Worm (Caenorhabditis elegans): Measurements from ENCODE around the gene W01A11.1.

Gene W01A11.1

ce11 chrV:6516491-6517304, 17.7 kb downstream of the W01A11.1 start, which contains the start of gene mdh-1:
Gene mdh-1 (minus strand): TSS chrV:6516526.
- TF ChIP-seq nhr-28 (tag; optimal IDR thresholded peaks at IDR 0.05) = peak; percentile 33
- TF ChIP-seq dpl-1 (GFP tag; optimal IDR thresholded peaks at IDR 0.05) = peak; percentile 39
- TF ChIP-seq spr-1 (tag; optimal IDR thresholded peaks at IDR 0.05) = no peak
- TF ChIP-seq daf-16 (GFP tag; optimal IDR thresholded peaks at IDR 0.05) = no peak
- peak; percentile 46 for TF ChIP-seq daf-16 (tag; optimal IDR thresholded peaks at IDR 0.05)
- TF ChIP-seq aha-1 (tag) = peak; percentile 92
- 0 out of 2 replicates have a peak, but pooled peaks have one; percentile 25 for TF ChIP-seq lim-7 (GFP tag; IDR thresholded peaks at IDR 0.05)
- peak; percentile 10 for TF ChIP-seq pqm-1 (tag; optimal IDR thresholded peaks at IDR 0.05)
- no peak for TF ChIP-seq ces-1 (GFP tag; optimal IDR thresholded peaks at IDR 0.05)
- 0 out of 2 replicates have a peak, but pooled peaks have one; percentile 5 for TF ChIP-seq madf-9 (GFP tag; conservative IDR thresholded peaks at IDR 0.05)
- peak; percentile 9 for TF ChIP-seq mes-2 (tag; optimal IDR thresholded peaks at IDR 0.05; ENCODE audit: poor library complexity, severe bottlenecking)
- peak; percentile 12 for TF ChIP-seq mep-1 (tag; optimal IDR thresholded peaks at IDR 0.05)
- peak; percentile 14 for TF ChIP-seq ceh-28 (tag; optimal IDR thresholded peaks at IDR 0.05)
- peak in 1 of 2 experiments; percentile 97 for TF ChIP-seq unc-62 (GFP tag; optimal IDR thresholded peaks at IDR 0.05 in 1 of 2)
- TF ChIP-seq unc-62 (tag; optimal IDR thresholded peaks at IDR 0.05) = no peak
- TF ChIP-seq zfp-3 (GFP tag; conservative IDR thresholded peaks at IDR 0.05) = peak; percentile 13; the same call in 1 of the 2 replicates
- TF ChIP-seq hmg-1.1 (GFP tag; IDR thresholded peaks at IDR 0.05) = no peak; the same call in 1 of the 2 replicates

DNA sequence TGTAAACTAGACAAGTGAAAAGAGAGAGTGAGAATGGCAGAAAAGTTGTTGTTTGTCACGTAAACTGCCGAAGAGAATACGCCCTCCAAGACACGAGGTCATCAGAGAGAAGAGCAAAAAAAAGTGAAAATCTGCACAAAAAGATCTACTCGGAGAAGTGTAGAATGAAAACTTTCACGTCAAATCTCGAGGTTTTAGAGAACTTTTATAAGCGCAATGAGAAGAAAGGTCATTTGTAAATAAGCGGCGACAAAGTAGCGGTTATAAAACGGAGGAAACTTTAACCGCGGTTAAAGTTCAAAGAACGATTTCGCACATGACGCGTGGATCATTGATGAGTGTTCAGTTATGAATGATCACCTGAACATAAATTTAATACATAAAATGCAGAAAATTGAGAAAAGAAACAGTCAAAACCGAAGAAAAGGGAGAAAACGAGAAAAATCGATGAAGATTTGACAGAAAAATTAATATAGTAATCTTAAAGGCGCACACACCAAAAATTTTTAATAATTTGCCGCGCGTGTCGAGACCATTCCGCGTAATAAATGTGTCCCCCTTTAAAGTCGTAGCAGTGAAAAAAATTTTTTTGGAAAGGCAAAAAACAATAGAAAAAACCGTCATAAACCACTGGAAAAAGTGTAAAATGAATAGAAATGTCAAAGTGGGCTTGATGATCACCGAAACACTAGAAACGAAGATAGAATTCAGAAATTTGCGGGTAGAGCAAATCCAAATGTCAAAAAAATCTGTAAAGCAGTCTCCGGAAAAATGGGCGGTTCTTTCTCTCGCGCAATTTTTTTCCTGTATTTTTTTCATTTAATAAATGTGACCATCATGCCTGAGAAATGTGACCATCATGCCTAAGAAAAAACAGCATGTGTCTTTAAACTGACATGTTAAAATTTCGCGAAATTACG, 18.5 kb downstream of the W01A11.1 start:
- peak; percentile 99 for TF ChIP-seq aha-1 (tag)
- peak; percentile 35 for TF ChIP-seq nhr-48 (tag; optimal IDR thresholded peaks at IDR 0.05)
- TF ChIP-seq hif-1 (tag; optimal IDR thresholded peaks at IDR 0.05) = peak; percentile 85 to 99
- TF ChIP-seq nhr-237 (tag; optimal IDR thresholded peaks at IDR 0.05) = no peak
- TF ChIP-seq dmd-6 (GFP tag; IDR thresholded peaks at IDR 0.05) = peak; percentile 40
- peak; percentile 56; the same call in 1 of the 2 replicates for TF ChIP-seq ceh-20 (GFP tag; IDR thresholded peaks at IDR 0.05)
- TF ChIP-seq php-3 (GFP tag; IDR thresholded peaks at IDR 0.05) = 0 out of 2 replicates have a peak, but pooled peaks have one; percentile 18
- TF ChIP-seq lsy-2 (tag; optimal IDR thresholded peaks at IDR 0.05) = peak in 1 of 2 experiments; percentile 68
- TF ChIP-seq nhr-25 (tag; optimal IDR thresholded peaks at IDR 0.05; ENCODE audit: borderline replicate concordance, insufficient read depth) = peak; percentile 90
- TF ChIP-seq hlh-30 (tag; optimal IDR thresholded peaks at IDR 0.05; ENCODE audit: insufficient read depth) = peak; percentile 93
- peak; percentile 56 for TF ChIP-seq hlh-11 (tag; optimal IDR thresholded peaks at IDR 0.05)
- TF ChIP-seq unc-62 (GFP tag; optimal IDR thresholded peaks at IDR 0.05 in 1 of 2) = peak in 1 of 2 experiments; percentile 98
- TF ChIP-seq unc-62 (tag; optimal IDR thresholded peaks at IDR 0.05) = no peak
- TF ChIP-seq ztf-11 (tag; optimal IDR thresholded peaks at IDR 0.05) = no peak
- no peak for TF ChIP-seq daf-16 (GFP tag; optimal IDR thresholded peaks at IDR 0.05)
- TF ChIP-seq daf-16 (tag; optimal IDR thresholded peaks at IDR 0.05) = peak; percentile 10
- peak in 1 of 2 experiments; percentile 63 for TF ChIP-seq mdl-1 (tag; optimal IDR thresholded peaks at IDR 0.05)
- no peak for TF ChIP-seq nhr-102 (tag; optimal IDR thresholded peaks at IDR 0.05)
- no peak for TF ChIP-seq nhr-11 (tag; optimal IDR thresholded peaks at IDR 0.05)
- TF ChIP-seq ama-1 (optimal IDR thresholded peaks at IDR 0.05) = peak; percentile 88
- peak; percentile 64 for TF ChIP-seq nhr-6 (tag; optimal IDR thresholded peaks at IDR 0.05)
- TF ChIP-seq daf-19 (GFP tag; conservative IDR thresholded peaks at IDR 0.05) = no peak
- TF ChIP-seq nhr-28 (tag; optimal IDR thresholded peaks at IDR 0.05) = peak; percentile 38
- TF ChIP-seq skn-1 (tag; optimal IDR thresholded peaks at IDR 0.05) = no peak
- TF ChIP-seq ctbp-1 (GFP tag; IDR thresholded peaks at IDR 0.05) = 0 out of 2 replicates have a peak, but pooled peaks have one; percentile 21
- TF ChIP-seq mxl-3 (GFP tag; optimal IDR thresholded peaks at IDR 0.05) = peak; percentile 47
- TF ChIP-seq lin-13 (GFP tag; optimal IDR thresholded peaks at IDR 0.05) = peak; percentile 8
- TF ChIP-seq ztf-7 (tag; optimal IDR thresholded peaks at IDR 0.05) = no peak
- peak; percentile 47 for TF ChIP-seq cey-2 (tag; optimal IDR thresholded peaks at IDR 0.05; ENCODE audit: borderline replicate concordance, insufficient read depth)
- peak; percentile 81 for TF ChIP-seq mep-1 (tag; optimal IDR thresholded peaks at IDR 0.05)
- peak; percentile 81 for TF ChIP-seq dve-1 (tag; optimal IDR thresholded peaks at IDR 0.05; ENCODE audit: insufficient read depth)
